Worm (Caenorhabditis elegans) whole organism, late embryonic: ENCODE results near the gene mup-4.

ENCODE experiments used
- K09A11.1 ChIP-seq: sonication (generic microtip); optimal IDR thresholded peaks from 2 replicates; lab custom pipeline; 2017; ENCODE audit warnings: antibody characterized with exemption, mild to moderate bottlenecking, missing genetic modification characterization, missing compliant biosample characterization; ENCODE audit not compliant: insufficient read depth
- ama-1 ChIP-seq: fragments of 150-350 bp; optimal IDR thresholded peaks from 2 replicates; lab custom pipeline; 2014
- ceh-14 ChIP-seq: sonication (generic microtip); optimal IDR thresholded peaks from 2 replicates; lab custom pipeline; 2016; ENCODE audit warnings: missing genotype, missing genetic modification characterization, missing compliant biosample characterization
- fax-1 ChIP-seq: sonication (generic microtip); optimal IDR thresholded peaks from 2 replicates; lab custom pipeline; 2016; ENCODE audit warnings: missing genotype, missing genetic modification characterization, missing compliant biosample characterization
- fkh-6 ChIP-seq: sonication (generic microtip); optimal IDR thresholded peaks from 2 replicates; lab custom pipeline; 2016; ENCODE audit warnings: missing genetic modification characterization, missing compliant biosample characterization
- hlh-13 ChIP-seq: fragments of 200-800 bp; sonication (Bioruptor generic); optimal IDR thresholded peaks from 2 replicates; lab custom pipeline; 2018; ENCODE audit warnings: mild to moderate bottlenecking, missing genetic modification characterization, missing compliant biosample characterization
- mec-3 ChIP-seq: sonication (generic microtip); optimal IDR thresholded peaks from 2 replicates; lab custom pipeline; 2016; ENCODE audit warnings: borderline replicate concordance, missing genetic modification characterization, missing compliant biosample characterization
- pag-3 ChIP-seq: sonication (generic microtip); optimal IDR thresholded peaks from 2 replicates; lab custom pipeline; 2016; ENCODE audit warnings: missing compliant biosample characterization, missing genetic modification characterization, borderline replicate concordance
- pha-4 ChIP-seq: fragments of 150-350 bp; optimal IDR thresholded peaks from 2 replicates; lab custom pipeline; 2018; ENCODE audit warnings: missing biosample characterization, missing genetic modification reagents, missing genetic modification characterization
- pros-1 ChIP-seq: fragments of 150-350 bp; optimal IDR thresholded peaks from 2 replicates; lab custom pipeline; 2014; ENCODE audit warnings: missing biosample characterization, missing genetic modification reagents, missing genetic modification characterization
- sox-4 ChIP-seq: sonication (generic microtip); optimal IDR thresholded peaks from 2 replicates; lab custom pipeline; 2017; ENCODE audit warnings: mild to moderate bottlenecking, missing genetic modification characterization, inconsistent platforms, missing compliant biosample characterization
- tbx-2 ChIP-seq: sonication (generic microtip); optimal IDR thresholded peaks from 2 replicates; lab custom pipeline; 2016; ENCODE audit warnings: missing genetic modification characterization, missing compliant biosample characterization
- tbx-7 ChIP-seq: sonication (generic microtip); optimal IDR thresholded peaks from 2 replicates; lab custom pipeline; 2016; ENCODE audit warnings: missing genotype, missing genetic modification characterization, missing compliant biosample characterization
- zip-5 ChIP-seq: sonication (generic microtip); optimal IDR thresholded peaks from 2 replicates; lab custom pipeline; 2016; ENCODE audit warnings: missing genetic modification characterization, missing compliant biosample characterization

DNA sequence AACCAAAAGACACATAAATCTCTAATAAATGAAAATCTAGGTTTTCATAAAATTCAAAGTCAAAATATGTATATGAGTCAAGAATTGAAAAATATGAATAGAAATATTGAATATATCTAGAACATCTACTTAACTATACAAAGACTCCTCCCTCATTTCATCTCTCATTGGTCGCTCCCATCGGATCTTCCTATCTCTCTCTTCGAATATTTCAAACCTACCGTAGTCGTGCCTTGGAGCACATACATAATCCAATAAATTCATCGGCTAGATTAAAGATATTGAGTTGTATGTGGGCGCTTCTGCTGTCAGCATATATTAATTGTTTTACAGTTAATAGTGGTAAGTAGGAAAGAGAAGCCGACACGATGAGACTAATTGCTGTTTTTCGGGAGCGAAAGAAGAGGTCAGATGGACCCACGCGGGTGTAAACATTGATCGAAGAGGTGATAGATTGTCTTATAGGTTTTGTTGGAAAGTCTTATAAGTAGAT is 38.1 kb upstream of the mup-4 start:
- TF ChIP-seq ceh-14 (tag; lab: Kevin White, UChicago) (no peak), pros-1 (tag; lab: Kevin White, UChicago) (no peak), hlh-13 (GFP tag; lab: Kevin White, UChicago) (no peak), mec-3 (tag; lab: Kevin White, UChicago) (no peak), pha-4 (tag; lab: Kevin White, UChicago) (no peak), fax-1 (tag; lab: Kevin White, UChicago) (no peak), pag-3 (no peak), K09A11.1 (tag; lab: Kevin White, UChicago) (no peak), zip-5 (tag; lab: Kevin White, UChicago) (no peak), tbx-2 (tag; lab: Kevin White, UChicago) (no peak), ama-1 (lab: Kevin White, UChicago) (no peak), tbx-7 (tag; lab: Kevin White, UChicago) (no peak), fkh-6 (tag; lab: Kevin White, UChicago) (no peak), sox-4 (tag; lab: Kevin White, UChicago) (no peak)
